Worm (Caenorhabditis elegans) whole organism, L4 larva: Measurements from ENCODE around the gene cut-5.

Source experiments
- arid-1 ChIP-seq: fragments of 200-800 bp; sonication (Bioruptor generic); conservative IDR thresholded peaks from 2 replicates; pipeline ENCODE4 v1.3.6; 2022; ENCODE audit warnings: missing genetic modification reagents, missing genetic modification characterization, missing compliant biosample characterization
- lin-13 ChIP-seq: fragments of 150-350 bp; optimal IDR thresholded peaks from 2 replicates; lab custom pipeline; 2014; ENCODE audit warnings: missing biosample characterization, missing genetic modification reagents, missing genetic modification characterization
- ztf-11 ChIP-seq: fragments of 150-350 bp; optimal IDR thresholded peaks from 2 replicates; lab custom pipeline; 2014; ENCODE audit warnings: missing biosample characterization, missing genetic modification characterization

ce11 chrX:10350151-10350550 is 12.2 kb upstream of the cut-5 start:
- no peak for TF ChIP-seq ztf-11 (tag; lab: Kevin White, UChicago)
- TF ChIP-seq arid-1: no peak
- TF ChIP-seq lin-13 (GFP tag; lab: Kevin White, UChicago): no peak
